ENCODE assay signal across 4 worm cellular contexts in the genomic region with DNA sequence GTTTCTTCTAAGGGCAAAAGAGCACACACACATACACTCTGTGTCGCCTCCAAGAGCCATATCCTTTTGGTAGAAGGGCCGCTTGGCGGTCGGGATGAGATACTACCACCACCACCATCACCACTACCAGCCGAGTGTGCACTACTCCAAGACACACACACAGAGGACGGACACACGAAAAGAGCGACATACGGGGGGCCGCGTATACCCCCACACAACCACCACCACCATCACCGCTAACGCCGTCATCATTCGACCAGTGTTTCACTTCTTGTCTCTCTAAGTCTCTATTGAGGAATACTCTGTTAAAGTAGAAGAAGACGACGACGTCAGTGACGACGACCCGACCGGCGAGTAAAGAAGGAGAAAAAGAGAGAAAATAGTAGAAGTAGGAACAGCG.
TF ChIP-seq lines count a peak whose summit lies in the region.

No protein-coding gene starts in this region.

TF ChIP-seq in whole organism, L2 larva, 48 proteins besides CTCF, POLR2A, EP300 and RAD21 (continues in another document):
- TF ChIP-seq mbf-1 (tag; optimal IDR thresholded peaks at IDR 0.05; lab: Kevin White, UChicago) (no peak), F13H6.1 (tag; optimal IDR thresholded peaks at IDR 0.05; lab: Kevin White, UChicago) (peak; percentile 69), nhr-25 (tag; optimal IDR thresholded peaks at IDR 0.05; lab: Kevin White, UChicago) (no peak), aly-2 (tag; optimal IDR thresholded peaks at IDR 0.05; lab: Kevin White, UChicago) (no peak), ama-1 (optimal IDR thresholded peaks at IDR 0.05; lab: Kevin White, UChicago) (no peak), crh-2 (tag; optimal IDR thresholded peaks at IDR 0.05; lab: Kevin White, UChicago) (peak; percentile 7), nhr-21 (tag; optimal IDR thresholded peaks at IDR 0.05; lab: Kevin White, UChicago) (no peak), ztf-4 (tag; optimal IDR thresholded peaks at IDR 0.05; lab: Kevin White, UChicago) (no peak), gmeb-1 (tag; optimal IDR thresholded peaks at IDR 0.05; lab: Kevin White, UChicago) (no peak), ztf-1 (GFP tag; conservative IDR thresholded peaks at IDR 0.05; lab: Robert Waterston, UW) (no peak), nhr-6 (tag; optimal IDR thresholded peaks at IDR 0.05; lab: Kevin White, UChicago) (no peak), lin-13 (GFP tag; optimal IDR thresholded peaks at IDR 0.05; lab: Kevin White, UChicago) (peak; percentile 14), sma-3 (GFP tag; optimal IDR thresholded peaks at IDR 0.05; lab: Kevin White, UChicago) (no peak), nhr-11 (tag; optimal IDR thresholded peaks at IDR 0.05; lab: Kevin White, UChicago) (no peak), alr-1 (tag; optimal IDR thresholded peaks at IDR 0.05; lab: Kevin White, UChicago) (no peak), unc-39 (tag; optimal IDR thresholded peaks at IDR 0.05; lab: Kevin White, UChicago) (no peak), zag-1 (tag; optimal IDR thresholded peaks at IDR 0.05; lab: Kevin White, UChicago) (no peak), ceh-16 (tag; optimal IDR thresholded peaks at IDR 0.05; lab: Kevin White, UChicago) (no peak), unc-62 (GFP tag; optimal IDR thresholded peaks at IDR 0.05; lab: Kevin White, UChicago) (no peak), nhr-12 (tag; optimal IDR thresholded peaks at IDR 0.05; lab: Kevin White, UChicago) (no peak), Y55F3AM.14 (GFP tag; optimal IDR thresholded peaks at IDR 0.05; lab: Kevin White, UChicago) (no peak), dmd-4 (tag; optimal IDR thresholded peaks at IDR 0.05; lab: Kevin White, UChicago) (no peak), ceh-82 (tag; optimal IDR thresholded peaks at IDR 0.05; lab: Kevin White, UChicago) (no peak)

TF ChIP-seq in whole organism, L4 larva, 104 proteins besides CTCF, POLR2A, EP300 and RAD21:
- peak; percentile 29 for TF ChIP-seq mep-1 (tag; optimal IDR thresholded peaks at IDR 0.05; lab: Kevin White, UChicago)
- TF ChIP-seq cey-2 (tag; optimal IDR thresholded peaks at IDR 0.05; lab: Kevin White, UChicago; ENCODE audit: borderline replicate concordance, insufficient read depth) = no peak
- TF ChIP-seq mes-2 (tag; optimal IDR thresholded peaks at IDR 0.05; lab: Kevin White, UChicago; ENCODE audit: poor library complexity, severe bottlenecking) = peak; percentile 38
- peak; percentile 53 for TF ChIP-seq hmg-1.1 (GFP tag; IDR thresholded peaks at IDR 0.05; lab: Robert Waterston, UW)
- no peak for TF ChIP-seq madf-5 (GFP tag; IDR thresholded peaks at IDR 0.05; lab: Robert Waterston, UW)
- peak; percentile 62 for TF ChIP-seq rbr-2 (tag; optimal IDR thresholded peaks at IDR 0.05; lab: Kevin White, UChicago)
- 0 out of 2 replicates have a peak, but pooled peaks have one; percentile 16 for TF ChIP-seq set-16 (GFP tag; IDR thresholded peaks at IDR 0.05; lab: Robert Waterston, UW)
- TF ChIP-seq lin-13 (GFP tag; optimal IDR thresholded peaks at IDR 0.05; lab: Kevin White, UChicago) = no peak
- peak in 1 of 2 experiments; percentile 91 for TF ChIP-seq unc-62 (GFP tag; optimal IDR thresholded peaks at IDR 0.05 in 1 of 2; lab: Kevin White, UChicago)
- TF ChIP-seq unc-62 (tag; optimal IDR thresholded peaks at IDR 0.05; lab: Kevin White, UChicago) = no peak
- TF ChIP-seq daf-8 (GFP tag; IDR thresholded peaks at IDR 0.05; lab: Robert Waterston, UW) = no peak
- TF ChIP-seq lsy-2 (tag; optimal IDR thresholded peaks at IDR 0.05; lab: Kevin White, UChicago) = peak in 1 of 2 experiments; percentile 35
- no peak for TF ChIP-seq fos-1 (tag; optimal IDR thresholded peaks at IDR 0.05; lab: Kevin White, UChicago)

TF ChIP-seq in whole organism, late embryonic, 69 proteins besides CTCF, POLR2A, EP300 and RAD21 (continues in another document):
- TF ChIP-seq ceh-24 (tag; optimal IDR thresholded peaks at IDR 0.05; lab: Kevin White, UChicago) (no peak), ceh-14 (tag; optimal IDR thresholded peaks at IDR 0.05; lab: Kevin White, UChicago) (peak; percentile 22), che-1 (tag; optimal IDR thresholded peaks at IDR 0.05; lab: Kevin White, UChicago) (peak; percentile 19), ceh-45 (GFP tag; IDR thresholded peaks at IDR 0.05; lab: Robert Waterston, UW) (no peak), nhr-232 (tag; optimal IDR thresholded peaks at IDR 0.05; lab: Kevin White, UChicago) (peak; percentile 40), mec-3 (tag; optimal IDR thresholded peaks at IDR 0.05; lab: Kevin White, UChicago; ENCODE audit: borderline replicate concordance) (no peak), pag-3 (tag; optimal IDR thresholded peaks at IDR 0.05; lab: Kevin White, UChicago; ENCODE audit: borderline replicate concordance) (no peak), npax-4 (tag; optimal IDR thresholded peaks at IDR 0.05; lab: Kevin White, UChicago) (no peak), hlh-6 (tag; optimal IDR thresholded peaks at IDR 0.05; lab: Kevin White, UChicago) (peak; percentile 41), unc-55 (GFP tag; optimal IDR thresholded peaks at IDR 0.05; lab: Kevin White, UChicago) (no peak), ceh-6 (GFP tag; optimal IDR thresholded peaks at IDR 0.05; lab: Kevin White, UChicago) (peak; percentile 43), ahr-1 (tag; optimal IDR thresholded peaks at IDR 0.05; lab: Kevin White, UChicago) (no peak), tbx-7 (tag; optimal IDR thresholded peaks at IDR 0.05; lab: Kevin White, UChicago) (no peak), pha-2 (tag; optimal IDR thresholded peaks at IDR 0.05; lab: Kevin White, UChicago) (no peak), ceh-2 (tag; optimal IDR thresholded peaks at IDR 0.05; lab: Kevin White, UChicago) (no peak), K02D7.2 (tag; optimal IDR thresholded peaks at IDR 0.05; lab: Kevin White, UChicago) (no peak), elt-2 (tag; optimal IDR thresholded peaks at IDR 0.05; lab: Kevin White, UChicago) (peak; percentile 9), unc-42 (tag; optimal IDR thresholded peaks at IDR 0.05; lab: Kevin White, UChicago) (no peak), sdc-2 (tag; optimal IDR thresholded peaks at IDR 0.05; lab: Kevin White, UChicago) (peak; percentile 66), dmd-4 (tag; optimal IDR thresholded peaks at IDR 0.05; lab: Kevin White, UChicago; ENCODE audit: borderline replicate concordance) (peak; percentile 54), T23F11.4 (GFP tag; optimal IDR thresholded peaks at IDR 0.05; lab: Kevin White, UChicago) (no peak), hlh-13 (GFP tag; optimal IDR thresholded peaks at IDR 0.05; lab: Kevin White, UChicago) (no peak), ceh-31 (tag; optimal IDR thresholded peaks at IDR 0.05; lab: Kevin White, UChicago) (peak; percentile 77), hlh-8 (tag; optimal IDR thresholded peaks at IDR 0.05; lab: Kevin White, UChicago) (no peak), sox-4 (tag; optimal IDR thresholded peaks at IDR 0.05; lab: Kevin White, UChicago) (peak; percentile 1), hlh-15 (tag; optimal IDR thresholded peaks at IDR 0.05; lab: Kevin White, UChicago) (no peak), ztf-16 (tag; optimal IDR thresholded peaks at IDR 0.05; lab: Kevin White, UChicago) (no peak), nfya-1 (tag; optimal IDR thresholded peaks at IDR 0.05; lab: Kevin White, UChicago) (peak; percentile 17)

TF ChIP-seq in whole organism, mixed stage, embryonic, 35 proteins besides CTCF, POLR2A, EP300 and RAD21:
- TF ChIP-seq cnd-1 (tag; optimal IDR thresholded peaks at IDR 0.05; lab: Kevin White, UChicago) (peak; percentile 73), mls-2 (tag; optimal IDR thresholded peaks at IDR 0.05; lab: Kevin White, UChicago) (peak; percentile 45), ham-2 (GFP tag; optimal IDR thresholded peaks at IDR 0.05; lab: Kevin White, UChicago) (peak; percentile 40), drap-1 (GFP tag; optimal IDR thresholded peaks at IDR 0.05; lab: Kevin White, UChicago) (peak; percentile 50), sem-2 (GFP tag; optimal IDR thresholded peaks at IDR 0.05; lab: Kevin White, UChicago) (peak; percentile 41), unc-120 (tag; optimal IDR thresholded peaks at IDR 0.05; lab: Kevin White, UChicago; ENCODE audit: poor library complexity, severe bottlenecking) (no peak), unc-39 (tag; optimal IDR thresholded peaks at IDR 0.05; lab: Kevin White, UChicago) (peak; percentile 29), ceh-83 (GFP tag; optimal IDR thresholded peaks at IDR 0.05; lab: Kevin White, UChicago) (peak; percentile 63), ces-1 (GFP tag; optimal IDR thresholded peaks at IDR 0.05; lab: Kevin White, UChicago) (peak; percentile 32), unc-62 (GFP tag; optimal IDR thresholded peaks at IDR 0.05; lab: Kevin White, UChicago) (no peak), nhr-2 (tag; optimal IDR thresholded peaks at IDR 0.05; lab: Kevin White, UChicago) (peak; percentile 23), sptf-1 (tag; optimal IDR thresholded peaks at IDR 0.05; lab: Kevin White, UChicago) (peak; percentile 40), flh-1 (GFP tag; optimal IDR thresholded peaks at IDR 0.05; lab: Kevin White, UChicago) (no peak)
TF ChIP-seq in whole organism, mixed stage, embryonic: peak in this region for 10.
